Worm (Caenorhabditis elegans) whole organism, midembryonic: Measurements from ENCODE around the gene ketn-1.

Source experiments
- T22C8.4 ChIP-seq: fragments of 200-800 bp; sonication (Bioruptor generic); IDR thresholded peaks from 2 replicates; pipeline ENCODE4 v1.3.6; 2022; ENCODE audit warnings: missing genetic modification characterization, missing compliant biosample characterization
- cog-1 ChIP-seq: sonication (generic microtip); optimal IDR thresholded peaks from 2 replicates; lab custom pipeline; 2016; ENCODE audit warnings: missing genetic modification characterization, missing compliant biosample characterization
- flt-1 ChIP-seq: fragments of 200-800 bp; sonication (Bioruptor generic); IDR thresholded peaks from 2 replicates; pipeline ENCODE4 v1.3.6; 2022; ENCODE audit warnings: missing genetic modification characterization, missing compliant biosample characterization
- klf-2 ChIP-seq: fragments of 200-800 bp; sonication (Bioruptor generic); conservative IDR thresholded peaks from 2 replicates; pipeline ENCODE4 v1.3.6; 2022; ENCODE audit warnings: missing genetic modification reagents, missing genetic modification characterization, missing compliant biosample characterization
- med-1 ChIP-seq: sonication (generic microtip); optimal IDR thresholded peaks from 2 replicates; lab custom pipeline; 2017; ENCODE audit warnings: missing genetic modification characterization, mild to moderate bottlenecking, missing compliant biosample characterization, antibody characterized with exemption, missing genetic modification reagents; ENCODE audit not compliant: insufficient read depth
- ref-1 ChIP-seq: fragments of 200-800 bp; sonication (Bioruptor generic); conservative IDR thresholded peaks from 2 replicates; pipeline ENCODE4 v1.3.6; 2022; ENCODE audit warnings: missing genetic modification reagents, missing genetic modification characterization, missing compliant biosample characterization
- tab-1 ChIP-seq: fragments of 200-800 bp; sonication (Bioruptor generic); IDR thresholded peaks from 2 replicates; pipeline ENCODE4 v1.3.6; 2022; ENCODE audit warnings: missing genetic modification characterization, missing compliant biosample characterization
- ztf-23 ChIP-seq: fragments of 200-800 bp; sonication (Bioruptor generic); IDR thresholded peaks from 2 replicates; pipeline ENCODE4 v1.3.6; 2022; ENCODE audit warnings: missing genetic modification reagents, missing genetic modification characterization, missing compliant biosample characterization
- ztf-29 ChIP-seq: fragments of 200-800 bp; sonication (Bioruptor generic); IDR thresholded peaks from 2 replicates; pipeline ENCODE4 v1.3.6; 2022; ENCODE audit warnings: missing genetic modification reagents, missing genetic modification characterization, missing compliant biosample characterization

DNA sequence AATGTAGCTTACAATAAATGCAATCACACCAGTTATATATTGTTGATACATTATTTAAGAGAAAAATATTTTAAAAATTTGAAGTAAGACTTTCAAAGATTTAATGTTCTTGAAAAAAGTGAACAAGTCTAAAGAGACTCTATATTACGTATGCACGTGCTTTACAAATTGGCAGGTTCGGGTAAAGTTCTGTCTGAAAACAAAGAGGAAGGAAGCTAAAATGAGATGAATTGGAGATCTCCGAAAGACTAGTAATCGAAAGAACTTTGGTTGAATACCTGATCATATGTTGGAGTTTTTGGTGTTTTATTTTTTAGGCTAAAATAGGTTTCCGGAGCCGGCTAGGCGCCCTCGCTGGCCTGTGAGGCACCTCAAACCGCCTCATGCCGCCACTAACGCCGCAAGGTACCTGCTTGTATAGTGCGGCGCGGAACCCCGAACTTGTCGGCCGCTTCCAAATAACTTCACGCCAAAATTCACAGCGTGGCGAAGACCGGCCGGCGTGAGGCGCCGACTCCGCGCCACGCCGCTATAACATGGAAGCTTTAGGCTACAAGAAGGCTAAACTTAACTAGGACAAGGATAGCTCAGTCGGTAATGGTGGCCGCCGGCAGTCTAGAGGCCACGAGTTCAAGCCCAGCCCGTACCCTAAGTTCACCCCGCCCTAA, 50.3 kb downstream of the ketn-1 start, which contains the start of gene srx-28:
- TF ChIP-seq ztf-23 (GFP tag; lab: Robert Waterston, UW) (no peak), flt-1 (no peak), cog-1 (tag; lab: Kevin White, UChicago) (no peak), med-1 (no peak), ref-1 (GFP tag; lab: Robert Waterston, UW) (no peak), tab-1 (GFP tag; lab: Robert Waterston, UW) (no peak), klf-2 (no peak), ztf-29 (no peak), T22C8.4 (GFP tag; lab: Robert Waterston, UW) (no peak)
